Worm (Caenorhabditis elegans): Measurements from ENCODE around the gene srv-4.

The srv-4 gene

ce11 chrIV:4247334-4247733, 40.9 kb downstream of the srv-4 start (continued):
- no peak for TF ChIP-seq unc-130 (GFP tag; optimal IDR thresholded peaks at IDR 0.05)
- TF ChIP-seq dpl-1 (GFP tag; optimal IDR thresholded peaks at IDR 0.05), result peak; percentile 74
- TF ChIP-seq mdt-29 (GFP tag; IDR thresholded peaks at IDR 0.05), result no peak
- no peak for TF ChIP-seq set-16 (GFP tag; IDR thresholded peaks at IDR 0.05)
- TF ChIP-seq duxl-1 (tag; optimal IDR thresholded peaks at IDR 0.05; ENCODE audit: poor library complexity), result peak; percentile 15
- TF ChIP-seq aha-1 (tag), result peak; percentile 71
- TF ChIP-seq lin-39 (tag; optimal IDR thresholded peaks at IDR 0.05), result no peak
- TF ChIP-seq saeg-2 (GFP tag; IDR thresholded peaks at IDR 0.05), result no peak
- TF ChIP-seq zip-2 (tag; optimal IDR thresholded peaks at IDR 0.05), result no peak
- no peak for TF ChIP-seq tag-97 (GFP tag; IDR thresholded peaks at IDR 0.05)
- TF ChIP-seq ZK546.5 (tag; optimal IDR thresholded peaks at IDR 0.05), result no peak
- no peak for TF ChIP-seq nhr-77 (tag; optimal IDR thresholded peaks at IDR 0.05)
- no peak for TF ChIP-seq dmd-6 (GFP tag; IDR thresholded peaks at IDR 0.05)

DNA sequence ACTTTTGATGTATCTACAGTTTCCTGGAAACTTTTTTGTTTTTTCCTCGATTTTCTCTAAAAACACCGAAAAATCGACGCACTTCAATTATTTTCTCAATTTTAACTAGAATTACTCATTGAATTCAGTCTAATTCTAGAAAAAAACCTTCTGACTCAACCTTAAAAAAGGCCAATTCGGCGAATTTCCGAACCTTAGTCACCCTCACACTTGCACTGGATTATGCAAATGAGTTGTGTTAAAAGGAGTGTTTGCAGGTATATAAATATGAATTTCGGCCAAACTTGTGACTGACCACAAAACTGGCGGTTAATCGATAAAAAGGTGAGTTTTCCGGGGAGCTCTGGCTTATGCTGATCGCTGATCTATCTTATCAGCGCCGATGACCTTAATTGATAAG, 41.7 kb downstream of the srv-4 start, which contains the start of gene ttr-20:
Gene ttr-20, plus strand, starts transcription at position 301 of the 400 bp plus-strand sequence.
- TF ChIP-seq nhr-77 (tag; optimal IDR thresholded peaks at IDR 0.05) (no peak), aha-1 (tag) (peak; percentile 50)

ce11 chrIV:4244510-4244909, 43.7 kb downstream of the srv-4 start, which contains the start of gene col-34:
col-34 (minus strand) TSS chrIV:4244610.
- TF ChIP-seq cey-2 (tag; optimal IDR thresholded peaks at IDR 0.05; ENCODE audit: borderline replicate concordance, insufficient read depth), result no peak
- TF ChIP-seq lin-39 (tag; optimal IDR thresholded peaks at IDR 0.05), result no peak
- no peak for TF ChIP-seq mdt-29 (GFP tag; IDR thresholded peaks at IDR 0.05)
- TF ChIP-seq F49E8.2 (tag; optimal IDR thresholded peaks at IDR 0.05; ENCODE audit: borderline replicate concordance), result no peak
- no peak for TF ChIP-seq ZK337.2 (GFP tag; IDR thresholded peaks at IDR 0.05)
- no peak for TF ChIP-seq dmd-8 (GFP tag; IDR thresholded peaks at IDR 0.05)
- no peak for TF ChIP-seq nhr-77 (tag; optimal IDR thresholded peaks at IDR 0.05)
- TF ChIP-seq unc-39 (tag; optimal IDR thresholded peaks at IDR 0.05), result no peak
- no peak for TF ChIP-seq lin-15B (tag; optimal IDR thresholded peaks at IDR 0.05)
- no peak for TF ChIP-seq zag-1 (tag; optimal IDR thresholded peaks at IDR 0.05)
- no peak for TF ChIP-seq F44E2.7 (GFP tag; IDR thresholded peaks at IDR 0.05)
- TF ChIP-seq nhr-237 (tag; optimal IDR thresholded peaks at IDR 0.05), result no peak
- TF ChIP-seq duxl-1 (tag; optimal IDR thresholded peaks at IDR 0.05; ENCODE audit: poor library complexity), result no peak

DNA sequence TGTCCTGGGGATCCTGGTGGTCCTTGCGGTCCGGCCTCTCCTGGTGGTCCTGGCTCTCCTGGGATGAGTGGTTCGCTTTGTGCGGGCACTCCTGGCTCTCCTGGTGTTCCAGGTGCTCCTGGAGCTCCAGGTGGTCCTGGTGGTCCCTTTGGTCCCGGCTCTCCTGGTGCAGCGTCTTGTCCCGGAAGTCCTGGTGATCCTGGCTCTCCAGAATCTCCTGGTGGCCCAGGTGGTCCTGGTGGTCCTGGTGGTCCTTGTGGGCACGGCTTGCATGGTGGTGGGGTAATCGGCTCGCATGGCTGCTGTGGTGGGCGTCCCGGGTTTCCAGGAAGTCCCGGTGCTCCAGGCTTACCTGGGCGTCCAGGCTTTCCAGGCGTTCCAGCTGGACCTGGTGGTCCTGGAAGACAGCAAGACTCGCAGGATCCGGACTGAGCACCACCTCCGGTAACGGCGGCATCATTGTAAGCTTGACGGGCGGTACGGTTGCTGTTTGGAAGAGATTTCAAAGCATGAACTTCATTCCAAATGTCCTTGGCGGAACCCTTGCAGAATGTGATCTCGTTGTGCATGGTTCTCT, 44.3 kb downstream of the srv-4 start:
- TF ChIP-seq madf-5 (GFP tag; IDR thresholded peaks at IDR 0.05) (no peak), daf-16 (GFP tag; optimal IDR thresholded peaks at IDR 0.05) (no peak), daf-16 (tag; optimal IDR thresholded peaks at IDR 0.05) (no peak), saeg-2 (GFP tag; IDR thresholded peaks at IDR 0.05) (no peak), set-16 (GFP tag; IDR thresholded peaks at IDR 0.05) (peak; percentile 98)

DNA sequence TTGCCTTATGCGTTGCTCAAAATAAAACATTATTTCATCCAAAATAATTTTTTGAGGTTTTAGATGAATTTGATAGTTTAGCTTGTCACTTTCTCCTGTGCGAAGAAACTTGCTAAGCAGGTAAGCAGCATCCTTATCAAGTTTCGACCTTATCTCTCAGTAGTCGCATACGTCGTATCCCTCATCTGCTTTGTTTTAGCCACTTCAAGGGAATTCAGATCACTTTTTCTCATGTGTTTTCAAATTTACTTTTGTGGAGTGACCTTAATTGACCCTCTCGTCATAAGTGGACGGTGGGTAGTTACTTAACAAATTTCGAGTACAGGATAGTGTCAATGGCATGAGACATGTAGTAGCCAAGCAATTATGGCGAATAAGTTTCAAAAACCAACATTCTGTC, 51.6 kb downstream of the srv-4 start:
- TF ChIP-seq mxl-3 (GFP tag; optimal IDR thresholded peaks at IDR 0.05) (peak; percentile 42), T26A8.4 (GFP tag; IDR thresholded peaks at IDR 0.05) (peak; percentile 69; the same call in 1 of the 2 replicates), unc-39 (tag; optimal IDR thresholded peaks at IDR 0.05) (no peak), ceh-32 (tag; optimal IDR thresholded peaks at IDR 0.05; ENCODE audit: poor library complexity) (no peak), ama-1 (optimal IDR thresholded peaks at IDR 0.05) (peak; percentile 55), unc-62 (GFP tag; optimal IDR thresholded peaks at IDR 0.05 in 1 of 2) (peak in 1 of 2 experiments; percentile 40), unc-62 (tag; optimal IDR thresholded peaks at IDR 0.05) (no peak), dpl-1 (GFP tag; optimal IDR thresholded peaks at IDR 0.05) (peak; percentile 11), Y75B8A.6 (GFP tag; IDR thresholded peaks at IDR 0.05) (no peak), mxl-2 (GFP tag; conservative IDR thresholded peaks at IDR 0.05) (no peak), ZK337.2 (GFP tag; IDR thresholded peaks at IDR 0.05) (no peak), hlh-11 (tag; optimal IDR thresholded peaks at IDR 0.05) (peak; percentile 12), duxl-1 (tag; optimal IDR thresholded peaks at IDR 0.05; ENCODE audit: poor library complexity) (peak; percentile 3), nhr-10 (tag; optimal IDR thresholded peaks at IDR 0.05) (peak; percentile 53), lin-29 (GFP tag; IDR thresholded peaks at IDR 0.05) (0 out of 2 replicates have a peak, but pooled peaks have one; percentile 32), nhr-28 (tag; optimal IDR thresholded peaks at IDR 0.05) (peak; percentile 24), mdt-29 (GFP tag; IDR thresholded peaks at IDR 0.05) (no peak)
